Worm (Caenorhabditis elegans): ENCODE measurements around the gene aptf-3.

ce11 chrII:8631766-8632165 is 37.8 kb downstream of the aptf-3 start:
- TF ChIP-seq unc-39 (tag; optimal IDR thresholded peaks at IDR 0.05), result no peak
- no peak for TF ChIP-seq snpc-4 (tag; optimal IDR thresholded peaks at IDR 0.05)
- TF ChIP-seq pha-4 (tag; optimal IDR thresholded peaks at IDR 0.05), result no peak
- no peak for TF ChIP-seq ztf-11 (tag; optimal IDR thresholded peaks at IDR 0.05)
- TF ChIP-seq lsy-2 (tag; optimal IDR thresholded peaks at IDR 0.05), result no peak
- no peak for TF ChIP-seq hlh-1 (tag; optimal IDR thresholded peaks at IDR 0.05)
- no peak for TF ChIP-seq unc-62 (GFP tag; optimal IDR thresholded peaks at IDR 0.05)
